Fruit fly (Drosophila melanogaster) S2 (cell line): ENCODE results near the gene CG18088.
A peak's percentile ranks its signal among the peaks of the same experiment; 100 is the strongest.

Experiments
- CG8478 ChIP-seq: fragments of >200 bp; optimal IDR thresholded peaks from 2 replicates; lab custom pipeline; 2018
- CTCF ChIP-seq, 2 experiments: fragments of >200 bp; optimal IDR thresholded peaks; 2 replicates each; lab custom pipeline; 2018

The CG18088 gene

DNA sequence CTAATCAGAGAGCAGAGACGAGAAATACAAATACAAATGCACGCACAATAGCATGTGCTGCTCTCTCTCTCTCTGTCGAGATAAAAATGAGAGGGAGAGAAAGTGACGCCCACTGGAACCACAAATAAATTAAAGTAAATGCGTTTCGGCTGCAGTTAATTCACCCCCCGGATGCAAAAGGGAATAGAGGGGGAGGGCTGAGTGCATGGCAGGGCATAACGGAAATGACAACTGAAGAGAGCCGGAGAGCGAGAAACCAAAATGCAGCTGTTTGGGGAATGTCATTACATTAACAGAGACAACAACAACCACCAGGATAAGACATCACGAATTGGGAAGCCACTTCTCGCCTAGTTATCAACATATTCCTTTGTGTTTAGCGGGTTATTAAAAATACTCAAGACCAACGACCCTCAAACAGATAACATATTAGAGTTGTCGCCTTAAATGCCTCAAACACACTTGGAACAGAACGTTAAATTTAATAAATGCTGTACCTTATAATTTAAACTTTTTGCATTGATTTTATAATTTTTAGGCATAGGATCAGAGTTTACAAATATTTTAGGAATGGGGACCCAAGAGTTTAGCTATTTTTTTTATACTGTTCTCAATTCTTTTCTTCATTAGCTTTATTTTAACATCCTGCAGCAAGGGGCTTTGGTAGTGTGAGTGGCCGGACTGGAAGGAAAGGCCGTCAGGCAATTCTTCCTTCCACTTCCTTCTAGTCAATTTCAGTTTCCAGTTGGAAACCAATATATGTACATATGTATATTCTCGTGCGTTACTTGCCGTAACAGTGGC, 17.2 kb upstream of the CG18088 start:
- no peak for TF ChIP-seq CTCF (optimal IDR thresholded peaks at IDR 0.05; lab: Kevin White, UChicago)
- TF ChIP-seq CG8478 (lab: Kevin White, UChicago) = no peak

- no peak for TF ChIP-seq CTCF (optimal IDR thresholded peaks at IDR 0.05; lab: Kevin White, UChicago)
- TF ChIP-seq CG8478 (lab: Kevin White, UChicago) = peak; percentile 1
These were observed 16.0 kb upstream of the CG18088 start, which contains the start of gene C1GalTA for dm6 chr2L:8951184-8951934. TSS of gene C1GalTA (minus strand) at chr2L:8951216.

dm6 chr2L:8952194-8953037, 14.9 kb upstream of the CG18088 start:
- TF ChIP-seq CG8478 (lab: Kevin White, UChicago) (no peak), CTCF (optimal IDR thresholded peaks at IDR 0.05; lab: Kevin White, UChicago) (peak; percentile 47 to 55)

DNA sequence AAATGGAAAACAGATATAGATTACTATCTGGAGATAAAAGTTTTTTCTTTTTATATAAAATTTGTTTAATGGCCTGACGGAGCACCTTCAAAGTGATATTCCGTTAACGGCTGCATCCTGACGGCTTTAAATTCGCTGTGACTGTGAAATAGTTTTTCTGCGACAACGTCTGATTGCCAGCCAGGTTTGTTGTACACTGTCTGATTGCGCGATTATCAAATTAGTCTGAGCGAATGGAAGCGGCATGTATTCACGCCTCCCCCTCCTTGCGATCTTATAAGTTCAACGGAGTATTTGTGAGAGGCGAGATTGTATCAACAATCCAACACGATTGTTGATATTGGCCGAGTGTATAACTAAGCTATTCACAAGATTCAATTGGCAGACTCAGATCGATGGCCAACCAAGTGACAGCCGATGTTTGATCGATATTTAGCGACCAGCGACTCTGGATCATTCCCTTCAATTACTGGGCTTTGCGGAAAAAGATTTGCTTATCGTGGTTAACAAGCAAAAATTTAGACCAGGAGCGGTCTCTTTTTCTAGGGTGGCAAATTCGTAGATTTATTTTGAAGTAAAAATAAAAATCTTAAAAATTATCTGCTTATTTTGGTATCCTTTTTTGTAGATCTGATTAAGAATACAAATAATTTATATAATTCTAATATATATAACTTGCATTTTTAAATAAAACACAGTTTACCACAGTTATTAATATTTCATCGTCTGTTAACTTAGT, 11.6 kb upstream of the CG18088 start:
- TF ChIP-seq CTCF (optimal IDR thresholded peaks at IDR 0.05; lab: Kevin White, UChicago) = no peak
- TF ChIP-seq CG8478 (lab: Kevin White, UChicago) = no peak

- no peak for TF ChIP-seq CTCF (optimal IDR thresholded peaks at IDR 0.05; lab: Kevin White, UChicago)
- TF ChIP-seq CG8478 (lab: Kevin White, UChicago) = no peak
These were observed 11.0 kb upstream of the CG18088 start for dm6 chr2L:8956336-8956726.

DNA sequence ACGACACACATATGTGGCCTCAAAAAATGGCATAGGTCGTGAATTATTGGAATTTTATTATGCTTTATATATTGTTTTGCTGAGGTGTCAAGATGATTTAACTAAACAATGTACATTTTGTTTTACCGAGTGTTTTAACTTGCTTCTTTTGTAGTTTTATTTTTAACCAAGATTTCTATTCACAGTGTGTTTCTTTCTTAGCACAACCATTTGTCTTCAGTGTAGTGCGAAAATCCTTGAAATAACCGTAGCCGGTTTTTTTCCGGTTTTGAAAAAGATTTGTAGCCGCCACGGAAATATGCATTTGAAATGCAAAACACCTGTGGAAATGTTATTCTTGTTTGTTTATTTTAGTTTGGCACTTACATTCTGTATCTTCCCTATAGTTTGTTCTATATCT, 10.2 kb upstream of the CG18088 start:
- TF ChIP-seq CG8478 (lab: Kevin White, UChicago) (no peak), CTCF (optimal IDR thresholded peaks at IDR 0.05; lab: Kevin White, UChicago) (no peak)

- TF ChIP-seq CTCF (optimal IDR thresholded peaks at IDR 0.05; lab: Kevin White, UChicago) (peak in 1 of 2 experiments; percentile 11), CG8478 (lab: Kevin White, UChicago) (no peak)
These were observed 9.3 kb upstream of the CG18088 start for dm6 chr2L:8958046-8958497.

DNA sequence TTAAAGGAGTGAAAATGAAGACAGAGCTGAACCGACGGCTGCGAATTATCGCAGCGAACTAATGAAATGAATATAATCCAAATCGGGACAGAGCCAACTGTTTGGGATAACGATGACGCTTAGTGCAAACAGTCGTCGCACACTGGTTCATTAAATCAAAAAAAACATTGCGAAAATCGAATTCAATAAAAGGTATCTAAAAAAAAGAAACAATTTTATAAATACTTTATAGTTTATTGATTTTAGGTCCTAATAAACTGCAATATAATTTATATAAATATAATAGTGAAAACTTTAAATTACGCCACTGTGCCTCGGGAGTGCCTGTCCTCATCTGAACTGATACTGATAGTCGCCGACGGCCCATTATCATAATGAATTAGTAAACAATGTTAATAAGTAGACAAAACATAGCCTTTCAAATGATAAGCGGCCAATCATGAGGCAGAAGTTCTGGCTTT, 8.3 kb upstream of the CG18088 start, which contains the start of gene CG31886:
Gene CG31886, minus strand, starts transcription at position 51 of the 461 bp plus-strand sequence.
- TF ChIP-seq CTCF (optimal IDR thresholded peaks at IDR 0.05; lab: Kevin White, UChicago) = no peak
- TF ChIP-seq CG8478 (lab: Kevin White, UChicago) = no peak

DNA sequence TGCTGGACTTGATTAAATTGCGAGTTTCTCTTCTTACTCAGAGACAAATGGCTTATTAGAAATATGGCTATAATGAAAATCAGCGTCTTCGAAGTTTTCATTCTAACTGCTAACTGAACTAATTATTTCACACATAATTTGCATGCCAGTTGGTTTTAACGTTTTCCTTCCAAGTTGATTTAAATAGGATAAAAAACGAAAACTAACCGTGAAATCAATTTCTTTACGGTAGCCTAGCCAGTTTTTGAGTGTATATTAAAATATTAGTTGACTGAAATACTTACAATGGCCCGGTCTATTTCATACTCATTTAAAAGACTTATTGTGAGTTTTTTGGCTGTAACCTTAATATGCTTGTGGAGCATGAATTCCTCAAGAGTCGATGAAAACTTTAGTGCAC, 5.1 kb upstream of the CG18088 start, which contains the start of the genes CG9525 and CG32985:
Gene CG9525, minus strand, starts transcription at position 101 of the 400 bp plus-strand sequence.
Gene CG32985, plus strand, starts transcription at position 280 of the 400 bp plus-strand sequence.
- TF ChIP-seq CG8478 (lab: Kevin White, UChicago) = no peak
- no peak for TF ChIP-seq CTCF (optimal IDR thresholded peaks at IDR 0.05; lab: Kevin White, UChicago)

- TF ChIP-seq CTCF (optimal IDR thresholded peaks at IDR 0.05; lab: Kevin White, UChicago) (no peak), CG8478 (lab: Kevin White, UChicago) (no peak)
These were observed 2.7 kb upstream of the CG18088 start, which contains the start of gene CG32984 for dm6 chr2L:8964657-8965056. TSS of gene CG32984 (plus strand) at chr2L:8964957.

DNA sequence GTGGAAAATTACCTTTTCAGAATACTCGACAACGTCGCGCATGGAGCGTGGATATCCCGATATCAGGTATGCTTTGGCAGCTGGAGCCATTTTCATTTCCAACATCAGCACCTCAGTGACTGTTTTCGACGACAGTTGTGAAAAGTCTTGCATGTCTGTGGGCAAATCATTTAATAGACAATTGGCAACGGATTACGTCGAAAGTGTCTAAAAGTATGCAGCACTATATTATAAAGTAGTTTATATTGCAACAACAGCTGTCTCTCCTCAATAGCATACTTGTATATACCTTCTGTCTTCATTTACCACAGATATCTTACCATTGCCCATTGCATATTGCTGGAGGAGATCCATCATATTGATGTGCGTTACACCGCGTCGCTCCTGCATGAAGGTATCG, 5.6 kb downstream of the CG18088 start:
- TF ChIP-seq CTCF (optimal IDR thresholded peaks at IDR 0.05; lab: Kevin White, UChicago) (no peak), CG8478 (lab: Kevin White, UChicago) (no peak)

DNA sequence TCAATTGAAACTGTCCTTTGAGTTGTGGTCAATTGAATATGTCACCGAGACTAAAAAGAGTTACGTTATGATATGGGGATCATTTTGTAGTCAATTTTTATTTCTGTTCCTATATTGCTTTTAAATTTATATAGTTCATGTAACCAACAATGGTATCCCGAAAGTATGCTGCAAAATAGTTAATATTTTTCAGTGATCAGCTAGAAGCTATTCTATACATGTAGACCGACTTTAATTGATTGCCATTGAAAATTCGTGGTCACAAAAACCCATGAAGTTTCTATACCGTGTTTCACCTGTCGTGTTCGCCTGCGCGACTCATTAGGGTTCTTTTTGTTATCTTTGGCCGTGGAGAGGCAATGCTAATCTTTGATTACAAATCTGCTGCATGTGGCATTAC, 7.2 kb downstream of the CG18088 start:
- TF ChIP-seq CTCF (optimal IDR thresholded peaks at IDR 0.05; lab: Kevin White, UChicago) (no peak), CG8478 (lab: Kevin White, UChicago) (no peak)

DNA sequence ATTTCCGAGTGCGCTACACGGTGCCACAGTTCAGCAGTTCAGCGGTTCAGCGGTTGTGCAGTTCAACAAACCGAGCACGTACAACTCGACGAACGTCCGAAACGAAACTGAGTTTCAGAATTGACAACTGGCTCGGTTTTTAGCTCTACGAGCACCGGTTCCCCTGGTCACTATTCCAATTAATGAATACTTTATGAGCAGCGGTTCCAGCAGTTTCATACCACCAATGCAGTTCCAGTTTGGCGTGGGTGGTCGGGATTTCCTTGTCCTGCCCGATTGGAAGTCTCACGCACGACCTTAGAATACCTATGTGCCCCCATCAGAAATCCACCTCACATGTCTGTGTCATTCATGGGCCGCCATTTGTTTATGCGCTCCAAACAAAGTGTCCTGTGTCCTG, 8.0 kb downstream of the CG18088 start, which contains the start of gene CG9541:
Gene CG9541, minus strand, starts transcription at position 101 of the 400 bp plus-strand sequence.
- no peak for TF ChIP-seq CTCF (optimal IDR thresholded peaks at IDR 0.05; lab: Kevin White, UChicago)
